Worm (Caenorhabditis elegans) whole organism, late embryonic: ENCODE measurements around the gene ttc-4.
A peak's percentile ranks its signal among the peaks of the same experiment; 100 is the strongest.

Source experiments
- C38D4.7 ChIP-seq: fragments of 200-800 bp; sonication (Bioruptor generic); optimal IDR thresholded peaks from 2 replicates; lab custom pipeline; 2018; ENCODE audit warnings: mild to moderate bottlenecking, missing genetic modification characterization, moderate library complexity, missing compliant biosample characterization
- F13H6.1 ChIP-seq: sonication (generic microtip); optimal IDR thresholded peaks from 2 replicates; lab custom pipeline; 2016; ENCODE audit warnings: missing genetic modification characterization, missing compliant biosample characterization
- K09A11.1 ChIP-seq: sonication (generic microtip); optimal IDR thresholded peaks from 2 replicates; lab custom pipeline; 2017; ENCODE audit warnings: antibody characterized with exemption, mild to moderate bottlenecking, missing genetic modification characterization, missing compliant biosample characterization; ENCODE audit not compliant: insufficient read depth
- ahr-1 ChIP-seq: sonication (generic microtip); optimal IDR thresholded peaks from 2 replicates; lab custom pipeline; 2016; ENCODE audit warnings: missing genetic modification characterization, missing compliant biosample characterization
- ceh-14 ChIP-seq: sonication (generic microtip); optimal IDR thresholded peaks from 2 replicates; lab custom pipeline; 2016; ENCODE audit warnings: missing genotype, missing genetic modification characterization, missing compliant biosample characterization
- ceh-9 ChIP-seq: sonication (generic microtip); optimal IDR thresholded peaks from 2 replicates; lab custom pipeline; 2016; ENCODE audit warnings: mild to moderate bottlenecking, missing genetic modification characterization, inconsistent platforms, missing compliant biosample characterization
- dve-1 ChIP-seq: sonication (generic microtip); optimal IDR thresholded peaks from 2 replicates; lab custom pipeline; 2017; ENCODE audit warnings: antibody characterized with exemption, mild to moderate bottlenecking, missing genetic modification characterization, missing compliant biosample characterization
- ets-4 ChIP-seq: sonication (generic microtip); optimal IDR thresholded peaks from 2 replicates; lab custom pipeline; 2016; ENCODE audit warnings: missing genetic modification characterization, missing compliant biosample characterization
- fax-1 ChIP-seq: sonication (generic microtip); optimal IDR thresholded peaks from 2 replicates; lab custom pipeline; 2016; ENCODE audit warnings: missing genotype, missing genetic modification characterization, missing compliant biosample characterization
- fkh-6 ChIP-seq: sonication (generic microtip); optimal IDR thresholded peaks from 2 replicates; lab custom pipeline; 2016; ENCODE audit warnings: missing genetic modification characterization, missing compliant biosample characterization
- hlh-15 ChIP-seq: sonication (generic microtip); optimal IDR thresholded peaks from 2 replicates; lab custom pipeline; 2016; ENCODE audit warnings: missing genetic modification characterization, missing compliant biosample characterization
- hlh-8 ChIP-seq: sonication (generic microtip); optimal IDR thresholded peaks from 2 replicates; lab custom pipeline; 2016; ENCODE audit warnings: missing genotype, missing genetic modification characterization, missing compliant biosample characterization
- lim-6 ChIP-seq: sonication (generic microtip); optimal IDR thresholded peaks from 2 replicates; lab custom pipeline; 2016; ENCODE audit warnings: missing genetic modification characterization, missing compliant biosample characterization
- lin-11 ChIP-seq: fragments of 200-800 bp; sonication (Bioruptor generic); optimal IDR thresholded peaks from 2 replicates; lab custom pipeline; 2018; ENCODE audit warnings: mild to moderate bottlenecking, missing genetic modification characterization, missing compliant biosample characterization
- madf-2 ChIP-seq: sonication (generic microtip); optimal IDR thresholded peaks from 2 replicates; lab custom pipeline; 2017; ENCODE audit warnings: missing genetic modification characterization, missing compliant biosample characterization
- mec-3 ChIP-seq: sonication (generic microtip); optimal IDR thresholded peaks from 2 replicates; lab custom pipeline; 2016; ENCODE audit warnings: borderline replicate concordance, missing genetic modification characterization, missing compliant biosample characterization
- nfya-1 ChIP-seq: sonication (generic microtip); optimal IDR thresholded peaks from 2 replicates; lab custom pipeline; 2017; ENCODE audit warnings: missing genetic modification characterization, mild to moderate bottlenecking, missing compliant biosample characterization, antibody characterized with exemption, moderate library complexity
- nhr-232 ChIP-seq: sonication (generic microtip); optimal IDR thresholded peaks from 2 replicates; lab custom pipeline; 2016; ENCODE audit warnings: missing genetic modification characterization, missing compliant biosample characterization
- npax-4 ChIP-seq: sonication (generic microtip); optimal IDR thresholded peaks from 2 replicates; lab custom pipeline; 2016; ENCODE audit warnings: missing genetic modification characterization, missing compliant biosample characterization
- odd-2 ChIP-seq: sonication (generic microtip); optimal IDR thresholded peaks from 2 replicates; lab custom pipeline; 2017; ENCODE audit warnings: antibody characterized with exemption, mild to moderate bottlenecking, missing genetic modification characterization, missing compliant biosample characterization
- pag-3 ChIP-seq: sonication (generic microtip); optimal IDR thresholded peaks from 2 replicates; lab custom pipeline; 2016; ENCODE audit warnings: missing compliant biosample characterization, missing genetic modification characterization, borderline replicate concordance
- pax-1 ChIP-seq: fragments of 150-350 bp; optimal IDR thresholded peaks from 2 replicates; lab custom pipeline; 2014; ENCODE audit warnings: missing biosample characterization, missing genetic modification characterization
- ref-2 ChIP-seq: sonication (generic microtip); optimal IDR thresholded peaks from 2 replicates; lab custom pipeline; 2016; ENCODE audit warnings: missing genetic modification characterization, missing compliant biosample characterization
- rnt-1 ChIP-seq: sonication (generic microtip); optimal IDR thresholded peaks from 2 replicates; lab custom pipeline; 2016; ENCODE audit warnings: missing genetic modification characterization, missing compliant biosample characterization
- sdc-2 ChIP-seq: sonication (generic microtip); optimal IDR thresholded peaks from 2 replicates; lab custom pipeline; 2016; ENCODE audit warnings: missing genotype, missing genetic modification characterization, missing compliant biosample characterization
- sox-2 ChIP-seq: fragments of 200-800 bp; sonication (Bioruptor generic); IDR thresholded peaks from 2 replicates; pipeline ENCODE4 v1.3.6; 2022; ENCODE audit warnings: missing genetic modification reagents, missing genetic modification characterization, missing compliant biosample characterization
- tbx-2 ChIP-seq: sonication (generic microtip); optimal IDR thresholded peaks from 2 replicates; lab custom pipeline; 2016; ENCODE audit warnings: missing genetic modification characterization, missing compliant biosample characterization
- tbx-7 ChIP-seq: sonication (generic microtip); optimal IDR thresholded peaks from 2 replicates; lab custom pipeline; 2016; ENCODE audit warnings: missing genotype, missing genetic modification characterization, missing compliant biosample characterization
- unc-3 ChIP-seq, 2 experiments: fragments of 200-800 bp in 1 of 2; sonication (Bioruptor generic) in 1 of 2; sonication (generic microtip) in 1 of 2; conservative IDR thresholded peaks in 1 of 2; optimal IDR thresholded peaks in 1 of 2; 2 replicates each; pipeline versions ENCODE4 v1.3.6 to Lab custom; 2016 to 2022; ENCODE audit warnings: missing compliant biosample characterization in 2 of 2, missing genetic modification characterization in 2 of 2, missing genetic modification reagents in 1 of 2
- unc-55 ChIP-seq: sonication (generic microtip); optimal IDR thresholded peaks from 2 replicates; lab custom pipeline; 2017; ENCODE audit warnings: missing biosample characterization, missing genetic modification reagents, missing genetic modification characterization
- unc-86 ChIP-seq: sonication (generic microtip); optimal IDR thresholded peaks from 2 replicates; lab custom pipeline; 2016; ENCODE audit warnings: missing genetic modification characterization, missing compliant biosample characterization
- zip-5 ChIP-seq: sonication (generic microtip); optimal IDR thresholded peaks from 2 replicates; lab custom pipeline; 2016; ENCODE audit warnings: missing genetic modification characterization, missing compliant biosample characterization
- ztf-16 ChIP-seq: sonication (generic microtip); optimal IDR thresholded peaks from 2 replicates; lab custom pipeline; 2017; ENCODE audit warnings: missing genetic modification characterization, missing compliant biosample characterization

Gene ttc-4

DNA sequence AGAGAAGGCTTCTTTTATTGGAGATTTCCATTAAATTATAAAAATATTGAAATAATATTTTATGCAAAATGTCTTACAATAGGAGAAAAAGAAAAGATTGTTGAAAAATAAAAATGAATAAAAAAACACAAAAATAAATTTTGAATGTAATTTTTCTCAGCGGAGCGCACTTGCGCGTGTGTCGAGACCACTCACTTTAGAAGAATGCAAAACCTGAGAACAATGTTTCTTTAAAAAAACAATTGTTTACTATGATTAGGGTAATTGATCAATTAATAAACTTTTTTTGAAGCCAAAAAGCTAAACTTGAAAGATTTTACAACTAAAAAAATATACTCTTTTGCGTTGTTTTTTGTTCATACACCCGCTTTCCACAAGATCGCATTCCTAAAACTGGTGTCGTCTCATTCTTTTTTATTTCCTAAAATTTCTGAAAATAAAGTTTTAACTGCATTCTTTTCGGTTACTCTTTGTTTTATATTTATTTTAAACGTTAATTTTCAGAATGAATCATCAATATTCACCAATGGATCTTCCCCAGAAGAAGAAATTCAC, at the start of gene ttc-4 (continued):
- no peak for TF ChIP-seq mec-3 (tag; lab: Kevin White, UChicago)
- TF ChIP-seq C38D4.7 (GFP tag; lab: Kevin White, UChicago): no peak
- no peak for TF ChIP-seq npax-4 (tag; lab: Kevin White, UChicago)
- peak; percentile 8 for TF ChIP-seq tbx-7
- no peak for TF ChIP-seq nhr-232
- peak; percentile 71 for TF ChIP-seq zip-5
- TF ChIP-seq F13H6.1 (tag; lab: Kevin White, UChicago): peak; percentile 54
- peak; percentile 29 for TF ChIP-seq unc-86
- no peak for TF ChIP-seq dve-1 (tag; lab: Kevin White, UChicago)
- TF ChIP-seq K09A11.1 (tag; lab: Kevin White, UChicago): no peak
- TF ChIP-seq lin-11 (tag; lab: Kevin White, UChicago): no peak
- TF ChIP-seq tbx-2 (tag; lab: Kevin White, UChicago): peak; percentile 80
- no peak for TF ChIP-seq fkh-6 (tag; lab: Kevin White, UChicago)
- TF ChIP-seq ets-4 (tag; lab: Kevin White, UChicago): peak; percentile 56
- no peak for TF ChIP-seq ztf-16 (tag; lab: Kevin White, UChicago)
- peak; percentile 5 for TF ChIP-seq ref-2 (tag; lab: Kevin White, UChicago)

DNA sequence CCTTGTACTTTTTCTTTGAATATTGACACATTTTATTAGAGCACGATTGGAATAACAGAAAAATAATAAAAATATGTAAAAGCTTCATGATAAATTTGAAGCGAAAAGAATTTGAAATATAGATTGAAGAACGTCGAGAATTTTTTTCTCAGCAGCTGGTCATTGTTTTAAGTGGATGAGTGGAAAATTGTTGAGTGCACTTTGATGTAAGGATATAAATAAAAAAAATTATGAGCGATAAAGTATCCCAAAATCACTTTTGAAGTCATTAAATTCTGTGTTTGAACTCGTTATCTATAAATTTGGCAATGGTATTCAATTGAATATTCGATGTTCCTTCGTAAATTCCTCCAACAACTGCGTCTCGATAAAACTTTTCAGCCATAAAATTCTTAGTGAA, 49.8 kb upstream of the ttc-4 start, which contains the start of gene ins-13:
TSS of gene ins-13 (minus strand) at position 101 of the 400 bp plus-strand sequence.
- TF ChIP-seq rnt-1 (no peak), sdc-2 (tag; lab: Kevin White, UChicago) (no peak), npax-4 (tag; lab: Kevin White, UChicago) (no peak), unc-3 (GFP tag; conservative IDR thresholded peaks at IDR 0.05; lab: Robert Waterston, UW) (no peak), unc-3 (tag; optimal IDR thresholded peaks at IDR 0.05; lab: Kevin White, UChicago) (no peak), fax-1 (tag; lab: Kevin White, UChicago) (no peak), unc-86 (no peak), lin-11 (tag; lab: Kevin White, UChicago) (no peak), unc-55 (GFP tag; lab: Kevin White, UChicago) (no peak), nfya-1 (tag; lab: Kevin White, UChicago) (no peak), madf-2 (tag; lab: Kevin White, UChicago) (no peak), odd-2 (no peak)

DNA sequence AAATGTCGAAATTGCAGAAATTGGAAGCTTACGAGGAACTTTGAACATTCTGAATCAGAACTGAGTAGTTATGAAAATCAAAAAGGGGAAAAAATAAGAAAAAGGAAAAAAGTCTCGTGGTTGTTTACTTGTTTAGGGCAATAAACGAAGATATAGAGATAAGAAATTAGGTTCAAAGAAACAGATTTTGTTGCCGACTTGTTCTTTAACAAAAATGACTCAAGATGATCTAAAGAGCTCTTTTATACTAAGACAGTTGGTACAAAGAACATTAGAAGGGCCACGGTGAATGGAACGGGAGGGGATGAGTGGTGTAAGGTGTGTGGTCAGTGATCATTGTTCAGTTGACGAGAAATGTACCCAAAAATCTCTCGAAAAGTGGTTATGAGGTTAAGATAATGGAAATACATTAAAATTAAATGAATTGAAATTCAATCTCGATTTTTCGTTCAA, 47.0 kb upstream of the ttc-4 start, which contains the start of gene acdh-2:
TSS of gene acdh-2 (minus strand) at position 51 of the 453 bp plus-strand sequence.
- TF ChIP-seq hlh-15 (tag; lab: Kevin White, UChicago): no peak

DNA sequence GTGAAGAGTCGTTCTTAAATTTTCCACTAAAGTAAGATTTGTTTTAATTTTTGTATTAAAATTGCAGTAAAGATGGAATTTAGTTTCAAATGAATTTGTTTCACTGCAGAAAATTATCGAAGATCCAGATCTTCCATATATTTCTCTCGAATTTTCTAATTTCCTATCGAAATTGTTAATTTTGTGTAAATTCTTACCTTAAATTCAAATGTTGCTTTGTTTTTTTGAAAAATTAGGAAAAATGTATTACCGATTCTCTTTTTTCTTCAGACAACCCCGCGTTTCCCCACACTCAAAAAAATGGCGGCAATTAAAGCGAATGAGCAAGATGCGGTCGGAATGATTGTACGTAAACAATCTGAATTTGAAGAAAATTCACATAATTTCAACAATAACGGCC, 44.8 kb upstream of the ttc-4 start, which contains the start of gene C17C3.6:
TSS of gene C17C3.6 (plus strand) at position 301 of the 400 bp plus-strand sequence.
- TF ChIP-seq ceh-9: no peak
- no peak for TF ChIP-seq pax-1

DNA sequence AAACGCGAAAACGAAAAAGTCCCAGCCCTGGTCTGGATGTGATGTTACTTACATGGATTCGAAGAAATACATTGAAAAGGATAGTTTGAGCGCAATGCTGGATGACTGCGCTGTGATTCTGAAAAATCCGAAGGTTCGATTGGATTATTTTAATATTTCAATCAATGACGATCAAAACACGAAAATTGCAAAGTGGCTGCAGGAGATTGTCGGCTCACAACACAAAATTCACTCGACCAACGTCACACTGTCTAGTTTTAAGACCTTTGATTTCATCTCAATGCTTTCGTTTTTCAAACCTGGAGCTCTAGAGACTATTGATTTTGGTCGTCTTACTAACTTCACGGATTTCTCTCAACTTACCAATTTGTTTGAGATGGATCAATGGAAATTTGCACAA, 43.0 kb upstream of the ttc-4 start, which contains the start of gene C17C3.5:
TSS of gene C17C3.5 (plus strand) at position 301 of the 400 bp plus-strand sequence.
- TF ChIP-seq ceh-14 (tag; lab: Kevin White, UChicago) (no peak), rnt-1 (no peak), ahr-1 (tag; lab: Kevin White, UChicago) (no peak), madf-2 (tag; lab: Kevin White, UChicago) (no peak), hlh-8 (tag; lab: Kevin White, UChicago) (no peak), pag-3 (no peak), hlh-15 (tag; lab: Kevin White, UChicago) (no peak), lim-6 (tag; lab: Kevin White, UChicago) (no peak), sox-2 (no peak)
